Fruit fly (Drosophila melanogaster): Measurements from ENCODE around the gene Culd.

Culd gene

dm6 chr3L:8358776-8359455 lies 2.8 kb upstream of the Culd start (continued):
- TF ChIP-seq hb (GFP tag; IDR thresholded peaks at IDR 0.05; ENCODE audit: partially characterized antibody) (peak; percentile 47; the same call in 1 of the 3 replicates), hkb (optimal IDR thresholded peaks at IDR 0.05) (no peak), hkb (GFP tag; IDR thresholded peaks at IDR 0.05) (0 out of 2 replicates have a peak, but pooled peaks have one; percentile 7), CG8944 (GFP tag; optimal IDR thresholded peaks at IDR 0.05) (no peak), nerfin-2 (GFP tag; IDR thresholded peaks at IDR 0.05; ENCODE audit: partially characterized antibody) (peak; percentile 68), Dll (GFP tag; IDR thresholded peaks at IDR 0.05; ENCODE audit: partially characterized antibody) (peak; percentile 74; the same call in 3 of the 4 replicates), CG4707 (GFP tag; optimal IDR thresholded peaks at IDR 0.05) (no peak), dmrt99B (tag; optimal IDR thresholded peaks at IDR 0.05) (no peak), CG10565 (GFP tag; optimal IDR thresholded peaks at IDR 0.05) (no peak), CG9727 (GFP tag; optimal IDR thresholded peaks at IDR 0.05) (peak; percentile 6), CG34376 (GFP tag; optimal IDR thresholded peaks at IDR 0.05) (peak; percentile 95), Deaf1 (tag; optimal IDR thresholded peaks at IDR 0.05) (peak; percentile 45), CG3995 (GFP tag; optimal IDR thresholded peaks at IDR 0.05) (no peak), vvl (GFP tag; IDR thresholded peaks at IDR 0.05) (peak; percentile 29; the same call in 1 of the 2 replicates), CG13775 (GFP tag; optimal IDR thresholded peaks at IDR 0.05) (no peak), Dp (GFP tag; optimal IDR thresholded peaks at IDR 0.05) (peak; percentile 83), inv (GFP tag; IDR thresholded peaks at IDR 0.05; ENCODE audit: partially characterized antibody) (peak; percentile 43; the same call in 1 of the 2 replicates), Mad (GFP tag; optimal IDR thresholded peaks at IDR 0.05) (no peak), ato (GFP tag; IDR thresholded peaks at IDR 0.05; ENCODE audit: partially characterized antibody) (peak; percentile 41; the same call in 1 of the 2 replicates), Bgb (GFP tag; IDR thresholded peaks at IDR 0.05; ENCODE audit: partially characterized antibody) (peak; percentile 60), crp (GFP tag; optimal IDR thresholded peaks at IDR 0.05) (peak in 1 of 2 experiments; percentile 85), gfzf (GFP tag; optimal IDR thresholded peaks at IDR 0.05) (no peak), Scr (GFP tag; IDR thresholded peaks at IDR 0.05; ENCODE audit: partially characterized antibody) (peak; percentile 72), CG3726 (GFP tag; IDR thresholded peaks at IDR 0.05) (no peak), CG17328 (GFP tag; IDR thresholded peaks at IDR 0.05) (no peak), grn (GFP tag; optimal IDR thresholded peaks at IDR 0.05) (peak; percentile 87), Doc2 (GFP tag; IDR thresholded peaks at IDR 0.05) (no peak), zen2 (GFP tag; IDR thresholded peaks at IDR 0.05; ENCODE audit: partially characterized antibody) (peak; percentile 14; the same call in 1 of the 3 replicates), CG16813 (GFP tag; IDR thresholded peaks at IDR 0.05; ENCODE audit: partially characterized antibody) (peak; percentile 52; the same call in 1 of the 3 replicates), fd96Cb (tag; optimal IDR thresholded peaks at IDR 0.05) (no peak), twi (tag; optimal IDR thresholded peaks at IDR 0.05) (no peak), CG18599 (GFP tag; optimal IDR thresholded peaks at IDR 0.05) (peak; percentile 5), CG7786 (GFP tag; optimal IDR thresholded peaks at IDR 0.05) (no peak), chinmo (GFP tag; IDR thresholded peaks at IDR 0.05; ENCODE audit: partially characterized antibody) (peak; percentile 75; the same call in 3 of the 4 replicates), HmgZ (tag; optimal IDR thresholded peaks at IDR 0.05) (no peak), CTCF (GFP tag; optimal IDR thresholded peaks at IDR 0.05) (peak; percentile 38), CG15479 (GFP tag; optimal IDR thresholded peaks at IDR 0.05) (no peak), Pdp1 (GFP tag; optimal IDR thresholded peaks at IDR 0.05) (peak in 1 of 2 experiments; percentile 100), CG31388 (GFP tag; optimal IDR thresholded peaks at IDR 0.05) (no peak)

Measured in whole organism, embryonic.